Worm (Caenorhabditis elegans): ENCODE data around the gene sax-7.
"Not testable (repeated sequence)": the region's sequence is repeated elsewhere in the genome, so short reads cannot be mapped to it uniquely, and the experiment has no call there.

DNA sequence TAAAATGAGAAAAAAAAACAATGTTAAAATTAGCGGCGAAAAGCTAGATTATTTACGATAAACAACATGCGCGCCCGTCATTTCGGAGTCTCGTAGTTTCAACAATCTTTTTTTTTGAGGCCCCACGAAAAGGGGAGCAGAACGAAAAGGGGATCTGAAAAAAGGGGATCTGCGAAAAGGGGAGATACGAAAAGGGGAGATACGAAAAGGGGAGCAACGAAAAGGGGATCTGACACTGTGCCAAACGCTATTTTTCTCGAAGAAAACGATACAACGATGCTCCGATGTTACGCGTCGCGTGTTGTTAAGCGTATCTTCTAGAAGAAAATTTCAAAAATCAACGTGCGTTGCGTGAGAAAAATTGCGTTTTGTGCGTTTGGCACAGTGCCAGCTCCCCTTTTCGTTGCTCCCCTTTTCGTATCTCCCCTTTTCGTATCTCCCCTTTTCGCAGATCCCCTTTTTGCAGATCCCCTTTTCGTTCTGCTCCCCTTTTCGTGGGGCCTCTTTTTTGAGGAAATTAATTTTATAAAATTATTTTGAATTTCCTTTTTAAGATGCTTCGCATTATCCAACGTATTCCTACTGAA lies 46.6 kb upstream of the sax-7 start, which contains the start of gene C26B2.7:
- TF ChIP-seq him-1 (tag; optimal IDR thresholded peaks at IDR 0.05), result peak; percentile 53
- peak; percentile 2 for TF ChIP-seq W03F9.2 (tag; optimal IDR thresholded peaks at IDR 0.05)
- not testable (repeated sequence) for TF ChIP-seq dao-5 (tag; optimal IDR thresholded peaks at IDR 0.05)

All from whole organism, L4/young adult.